Fruit fly (Drosophila melanogaster) whole organism, embryonic: ENCODE results near the gene CG17027.

Experiments
- Aef1 ChIP-seq: fragments of 200-800 bp; sonication (Bioruptor generic); IDR thresholded peaks from 3 replicates; pipeline ENCODE4 v1.3.6; 2022; ENCODE audit warnings: missing biosample characterization, missing genetic modification characterization
- CG12219 ChIP-seq: fragments of 200-800 bp; sonication (Bioruptor generic); optimal IDR thresholded peaks from 3 replicates; lab custom pipeline; 2018; ENCODE audit warnings: missing biosample characterization, mild to moderate bottlenecking, missing genetic modification characterization
- CG12236 ChIP-seq: fragments of 200-800 bp; sonication (Bioruptor generic); optimal IDR thresholded peaks from 2 replicates; lab custom pipeline; 2016; ENCODE audit warnings: missing biosample characterization, missing genetic modification characterization
- CG1233 ChIP-seq: fragments of 200-800 bp; sonication (Bioruptor generic); optimal IDR thresholded peaks from 4 replicates; lab custom pipeline; 2018; ENCODE audit warnings: missing biosample characterization, mild to moderate bottlenecking, missing genetic modification characterization
- CG14441 ChIP-seq: fragments of 200-800 bp; sonication (Bioruptor generic); IDR thresholded peaks from 2 replicates; pipeline ENCODE4 v1.3.6; 2022; ENCODE audit warnings: missing biosample characterization, missing genetic modification characterization
- CG16779 ChIP-seq: fragments of 200-800 bp; sonication (Bioruptor generic); IDR thresholded peaks from 2 replicates; pipeline ENCODE4 v1.3.6; 2022; ENCODE audit warnings: missing biosample characterization, missing genetic modification characterization
- CG17359 ChIP-seq: fragments of 200-800 bp; sonication (Bioruptor generic); optimal IDR thresholded peaks from 3 replicates; lab custom pipeline; 2018; ENCODE audit warnings: missing biosample characterization, mild to moderate bottlenecking, missing genetic modification characterization, moderate library complexity
- CG18619 ChIP-seq: fragments of 200-800 bp; sonication (Bioruptor generic); optimal IDR thresholded peaks from 3 replicates; lab custom pipeline; 2017; ENCODE audit warnings: missing biosample characterization, mild to moderate bottlenecking, missing genetic modification characterization
- CG2889 ChIP-seq: fragments of 200-800 bp; sonication (Bioruptor generic); IDR thresholded peaks from 3 replicates; pipeline ENCODE4 v1.3.6; 2022; ENCODE audit warnings: missing biosample characterization, missing genetic modification characterization
- CG30020 ChIP-seq: fragments of 200-800 bp; optimal IDR thresholded peaks from 2 replicates; lab custom pipeline; 2019; ENCODE audit warnings: missing biosample characterization, mild to moderate bottlenecking, missing genetic modification characterization, moderate library complexity
- CG32767 ChIP-seq: fragments of 200-800 bp; sonication (Bioruptor generic); IDR thresholded peaks from 2 replicates; pipeline ENCODE4 v1.3.6; 2022; ENCODE audit warnings: missing biosample characterization, missing genetic modification characterization
- CG3407 ChIP-seq: fragments of 200-800 bp; sonication (Bioruptor generic); optimal IDR thresholded peaks from 2 replicates; lab custom pipeline; 2018; ENCODE audit warnings: missing biosample characterization, mild to moderate bottlenecking, missing genetic modification characterization
- CG34376 ChIP-seq: fragments of 200-800 bp; sonication (Bioruptor generic); optimal IDR thresholded peaks from 2 replicates; lab custom pipeline; 2018; ENCODE audit warnings: missing biosample characterization, mild to moderate bottlenecking, missing genetic modification characterization
- CG34422 ChIP-seq: fragments of 200-800 bp; sonication (Bioruptor generic); IDR thresholded peaks from 3 replicates; pipeline ENCODE4 v1.3.6; 2022; ENCODE audit warnings: missing biosample characterization, missing genetic modification characterization
- CG4730 ChIP-seq: fragments of 200-800 bp; sonication (Bioruptor generic); IDR thresholded peaks from 2 replicates; pipeline ENCODE4 v1.3.6; 2022; ENCODE audit warnings: missing biosample characterization, missing genetic modification characterization
- CG4854 ChIP-seq: fragments of 200-800 bp; sonication (Bioruptor generic); optimal IDR thresholded peaks from 2 replicates; lab custom pipeline; 2016; ENCODE audit warnings: missing biosample characterization, missing genetic modification characterization, inconsistent platforms
- CG7357 ChIP-seq: fragments of 200-800 bp; sonication (Bioruptor generic); IDR thresholded peaks from 3 replicates; pipeline ENCODE4 v1.3.6; 2022; ENCODE audit warnings: missing biosample characterization, missing genetic modification characterization
- CG8290 ChIP-seq, 3 experiments: fragments of 200-800 bp; sonication (Bioruptor generic); optimal IDR thresholded peaks; 2 replicates each; lab custom pipeline; 2016 to 2019; ENCODE audit warnings: missing biosample characterization in 3 of 3, missing genetic modification characterization in 3 of 3, mild to moderate bottlenecking in 2 of 3, moderate library complexity in 1 of 3
- CG8944 ChIP-seq: fragments of 200-800 bp; sonication (Bioruptor generic); optimal IDR thresholded peaks from 3 replicates; lab custom pipeline; 2016; ENCODE audit warnings: missing biosample characterization, missing genetic modification characterization
- CG9932 ChIP-seq: fragments of 200-800 bp; sonication (Bioruptor generic); IDR thresholded peaks from 2 replicates; pipeline ENCODE4 v1.3.6; 2022; ENCODE audit warnings: missing biosample characterization, missing genetic modification characterization
- D ChIP-seq, 2 experiments: fragments of 200-800 bp in 1 of 2; fragments of >200 bp in 1 of 2; sonication (Bioruptor generic) in 1 of 2; optimal IDR thresholded peaks; 2 replicates in 1 of 2; 3 replicates in 1 of 2; lab custom pipeline; 2017; ENCODE audit warnings: mild to moderate bottlenecking in 1 of 2, missing biosample characterization in 1 of 2, missing genetic modification characterization in 1 of 2, missing genetic modification reagents in 1 of 2
- Dbx ChIP-seq: fragments of 200-800 bp; sonication (Bioruptor generic); IDR thresholded peaks from 3 replicates; pipeline ENCODE4 v1.3.6; 2022; ENCODE audit warnings: missing biosample characterization, missing genetic modification characterization
- Dp ChIP-seq: fragments of 200-800 bp; sonication (Bioruptor generic); optimal IDR thresholded peaks from 2 replicates; lab custom pipeline; 2018; ENCODE audit warnings: missing biosample characterization, mild to moderate bottlenecking, missing genetic modification characterization, moderate library complexity
- ERR ChIP-seq: fragments of 200-800 bp; sonication (Bioruptor generic); optimal IDR thresholded peaks from 2 replicates; lab custom pipeline; 2016; ENCODE audit warnings: missing biosample characterization, missing genetic modification characterization
- Fer3 ChIP-seq: fragments of 200-800 bp; sonication (Bioruptor generic); optimal IDR thresholded peaks from 2 replicates; lab custom pipeline; 2018; ENCODE audit warnings: missing biosample characterization, mild to moderate bottlenecking, missing genetic modification characterization, moderate library complexity
- H15 ChIP-seq: fragments of 200-800 bp; sonication (Bioruptor generic); IDR thresholded peaks from 3 replicates; pipeline ENCODE4 v1.3.6; 2022; ENCODE audit warnings: missing biosample characterization, missing genetic modification characterization
- HLH54F ChIP-seq: fragments of 200-800 bp; sonication (Bioruptor generic); optimal IDR thresholded peaks from 3 replicates; lab custom pipeline; 2016; ENCODE audit warnings: missing biosample characterization, missing genetic modification characterization
- Hr3 ChIP-seq: fragments of 200-800 bp; sonication (Bioruptor generic); optimal IDR thresholded peaks from 3 replicates; lab custom pipeline; 2016; ENCODE audit warnings: missing biosample characterization, missing genetic modification characterization
- Six4 ChIP-seq: fragments of 200-800 bp; sonication (Bioruptor generic); optimal IDR thresholded peaks from 2 replicates; lab custom pipeline; 2016; ENCODE audit warnings: missing biosample characterization, missing genetic modification characterization
- Sry-β ChIP-seq: fragments of 200-800 bp; sonication (Bioruptor generic); optimal IDR thresholded peaks from 2 replicates; lab custom pipeline; 2018; ENCODE audit warnings: missing biosample characterization, mild to moderate bottlenecking, missing genetic modification characterization, moderate library complexity
- ase ChIP-seq: fragments of 200-800 bp; sonication (Bioruptor generic); IDR thresholded peaks from 3 replicates; pipeline ENCODE4 v1.3.6; 2022; ENCODE audit warnings: missing biosample characterization, missing genetic modification characterization
- br ChIP-seq: fragments of >200 bp; optimal IDR thresholded peaks from 2 replicates; lab custom pipeline; 2017
- cad ChIP-seq: fragments of >200 bp; optimal IDR thresholded peaks from 2 replicates; lab custom pipeline; 2017; ENCODE audit warnings: missing biosample characterization, missing genetic modification characterization
- cas ChIP-seq: fragments of 200-800 bp; sonication (Bioruptor generic); IDR thresholded peaks from 2 replicates; pipeline ENCODE4 v1.3.6; 2022; ENCODE audit warnings: missing biosample characterization, missing genetic modification characterization
- dysf ChIP-seq: fragments of 200-800 bp; sonication (Bioruptor generic); IDR thresholded peaks from 3 replicates; pipeline ENCODE4 v1.3.6; 2022; ENCODE audit warnings: missing biosample characterization, missing genetic modification characterization
- gcm ChIP-seq: fragments of 200-800 bp; sonication (Bioruptor generic); optimal IDR thresholded peaks from 2 replicates; lab custom pipeline; 2019; ENCODE audit warnings: missing biosample characterization, mild to moderate bottlenecking, missing genetic modification characterization, moderate library complexity
- gem ChIP-seq: fragments of 200-800 bp; sonication (Bioruptor generic); optimal IDR thresholded peaks from 2 replicates; lab custom pipeline; 2019; ENCODE audit warnings: missing biosample characterization, mild to moderate bottlenecking, missing genetic modification characterization, moderate library complexity
- gsb-n ChIP-seq: fragments of 200-800 bp; sonication (Bioruptor generic); optimal IDR thresholded peaks from 3 replicates; lab custom pipeline; 2018; ENCODE audit warnings: missing biosample characterization, mild to moderate bottlenecking, missing genetic modification characterization
- ind ChIP-seq: fragments of 200-800 bp; sonication (Bioruptor generic); optimal IDR thresholded peaks from 3 replicates; lab custom pipeline; 2016; ENCODE audit warnings: missing biosample characterization, missing genetic modification characterization
- mirr ChIP-seq: fragments of 200-800 bp; sonication (Bioruptor generic); optimal IDR thresholded peaks from 3 replicates; lab custom pipeline; 2018; ENCODE audit warnings: missing biosample characterization, mild to moderate bottlenecking, missing genetic modification characterization
- mld ChIP-seq: fragments of 200-800 bp; sonication (Bioruptor generic); IDR thresholded peaks from 3 replicates; pipeline ENCODE4 v1.3.6; 2022; ENCODE audit warnings: missing biosample characterization, missing genetic modification characterization; ENCODE audit not compliant: partially characterized antibody
- nmo ChIP-seq: fragments of 200-800 bp; sonication (Bioruptor generic); optimal IDR thresholded peaks from 2 replicates; lab custom pipeline; 2018; ENCODE audit warnings: missing biosample characterization, mild to moderate bottlenecking, missing genetic modification characterization, moderate library complexity
- pnt ChIP-seq: fragments of 200-800 bp; sonication (Bioruptor generic); optimal IDR thresholded peaks from 3 replicates; lab custom pipeline; 2016; ENCODE audit warnings: missing biosample characterization, missing genetic modification characterization
- psq ChIP-seq: fragments of 200-800 bp; sonication (Bioruptor generic); optimal IDR thresholded peaks from 2 replicates; lab custom pipeline; 2017; ENCODE audit warnings: missing biosample characterization, missing genetic modification characterization
- row ChIP-seq: fragments of 200-800 bp; sonication (Bioruptor generic); IDR thresholded peaks from 3 replicates; pipeline ENCODE4 v1.3.6; 2022; ENCODE audit warnings: missing biosample characterization, missing genetic modification characterization
- run ChIP-seq: fragments of 200-800 bp; sonication (Bioruptor generic); optimal IDR thresholded peaks from 3 replicates; lab custom pipeline; 2018; ENCODE audit warnings: missing biosample characterization, mild to moderate bottlenecking, missing genetic modification characterization
- slbo ChIP-seq: fragments of 200-800 bp; sonication (Bioruptor generic); IDR thresholded peaks from 2 replicates; pipeline ENCODE4 v1.3.6; 2022; ENCODE audit warnings: missing biosample characterization, missing genetic modification characterization
- tgo ChIP-seq: fragments of 200-800 bp; sonication (Bioruptor generic); IDR thresholded peaks from 3 replicates; pipeline ENCODE4 v1.3.6; 2022; ENCODE audit warnings: missing biosample characterization, missing genetic modification characterization
- unc-4 ChIP-seq: fragments of 200-800 bp; sonication (Bioruptor generic); IDR thresholded peaks from 2 replicates; pipeline ENCODE4 v1.3.6; 2022; ENCODE audit warnings: missing biosample characterization, missing genetic modification characterization; ENCODE audit not compliant: partially characterized antibody
- wdn ChIP-seq: fragments of 200-800 bp; sonication (Bioruptor generic); IDR thresholded peaks from 2 replicates; pipeline ENCODE4 v1.3.6; 2022; ENCODE audit warnings: missing biosample characterization, missing genetic modification characterization

Gene CG17027

dm6 chr3L:15982783-15983432, 3.0 kb downstream of the CG17027 start, which contains the start of the genes brm and Arl1 (continued):
- TF ChIP-seq mirr (GFP tag; lab: Kevin White, UChicago) (peak; percentile 97), gsb-n (tag; lab: Kevin White, UChicago) (no peak), CG2889 (peak; percentile 98), ase (GFP tag; lab: Robert Waterston, UW) (peak; percentile 99), CG4730 (GFP tag; lab: Robert Waterston, UW) (peak; percentile 99), cad (GFP tag; lab: Kevin White, UChicago) (no peak), unc-4 (GFP tag; lab: Robert Waterston, UW) (0 out of 2 replicates have a peak, but pooled peaks have one; percentile 40), run (tag; lab: Kevin White, UChicago) (peak; percentile 80), pnt (GFP tag; lab: Kevin White, UChicago) (peak; percentile 80), gem (tag; lab: Kevin White, UChicago) (peak; percentile 99), Hr3 (GFP tag; lab: Kevin White, UChicago) (peak; percentile 98), CG17359 (tag; lab: Kevin White, UChicago) (peak; percentile 98), CG8944 (GFP tag; lab: Kevin White, UChicago) (peak; percentile 78), Aef1 (GFP tag; lab: Robert Waterston, UW) (peak; percentile 99), cas (GFP tag; lab: Robert Waterston, UW) (peak; percentile 98), Dp (GFP tag; lab: Kevin White, UChicago) (peak; percentile 40), Sry-β (GFP tag; lab: Kevin White, UChicago) (peak; percentile 61), CG12219 (GFP tag; lab: Kevin White, UChicago) (peak; percentile 90), CG30020 (tag; lab: Kevin White, UChicago) (peak; percentile 89), CG8290 (GFP tag; optimal IDR thresholded peaks at IDR 0.05; lab: Kevin White, UChicago) (peak; percentile 96), CG8290 (tag; optimal IDR thresholded peaks at IDR 0.05; lab: Kevin White, UChicago) (peak; percentile 79 to 91), CG4854 (GFP tag; lab: Kevin White, UChicago) (peak; percentile 90), CG3407 (GFP tag; lab: Kevin White, UChicago) (peak; percentile 94), CG16779 (GFP tag; lab: Robert Waterston, UW) (peak; percentile 98), CG14441 (peak; percentile 99), CG1233 (GFP tag; lab: Kevin White, UChicago) (peak; percentile 99), H15 (GFP tag; lab: Robert Waterston, UW) (peak; percentile 99), row (GFP tag; lab: Robert Waterston, UW) (peak; percentile 100), CG7357 (peak; percentile 97), tgo (GFP tag; lab: Robert Waterston, UW) (peak; percentile 99), D (optimal IDR thresholded peaks at IDR 0.05; lab: Kevin White, UChicago) (no peak), D (GFP tag; optimal IDR thresholded peaks at IDR 0.05; lab: Kevin White, UChicago) (peak; percentile 97), nmo (GFP tag; lab: Kevin White, UChicago) (peak; percentile 99), gcm (GFP tag; lab: Kevin White, UChicago) (peak; percentile 94), CG34376 (peak; percentile 99), dysf (GFP tag; lab: Robert Waterston, UW) (peak; percentile 100), mld (GFP tag; lab: Robert Waterston, UW) (no peak), br (no peak), HLH54F (peak; percentile 91), slbo (peak; percentile 99), ERR (GFP tag; lab: Kevin White, UChicago) (peak; percentile 69), CG34422 (GFP tag; lab: Robert Waterston, UW) (peak; percentile 100), CG12236 (GFP tag; lab: Kevin White, UChicago) (peak; percentile 4), Six4 (peak; percentile 95), ind (GFP tag; lab: Kevin White, UChicago) (peak; percentile 98), psq (peak; percentile 94), wdn (peak; percentile 97), CG9932 (GFP tag; lab: Robert Waterston, UW) (peak; percentile 100), Dbx (GFP tag; lab: Robert Waterston, UW) (peak; percentile 99), CG32767 (GFP tag; lab: Robert Waterston, UW) (peak; percentile 99), CG18619 (peak; percentile 98), Fer3 (tag; lab: Kevin White, UChicago) (peak; percentile 99)
